Worm (Caenorhabditis elegans) whole organism, L1 larva: Measurements from ENCODE around the gene srh-183.
A peak's percentile ranks its signal among the peaks of the same experiment; 100 is the strongest.

Experiments used
- C04F5.9 ChIP-seq: sonication (generic microtip); optimal IDR thresholded peaks from 2 replicates; lab custom pipeline; 2016; ENCODE audit warnings: missing genetic modification characterization, missing compliant biosample characterization
- efl-1 ChIP-seq, 4 experiments: fragments of 150-350 bp; optimal IDR thresholded peaks in 3 of 4; peaks in 1 of 4; 1 replicate in 1 of 4; 2 replicates in 3 of 4; lab custom pipeline; 2014; ENCODE audit warnings: missing biosample characterization in 2 of 4, missing genetic modification characterization in 2 of 4, missing genetic modification reagents in 2 of 4
- ets-5 ChIP-seq: fragments of 200-800 bp; sonication (Bioruptor generic); IDR thresholded peaks from 2 replicates; pipeline ENCODE4 v1.3.6; 2022; ENCODE audit warnings: missing genetic modification characterization, missing compliant biosample characterization
- fos-1 ChIP-seq: fragments of 150-350 bp; optimal IDR thresholded peaks from 2 replicates; lab custom pipeline; 2014; ENCODE audit warnings: missing biosample characterization, missing genetic modification characterization
- mab-9 ChIP-seq: fragments of 200-800 bp; sonication (Bioruptor generic); IDR thresholded peaks from 2 replicates; pipeline ENCODE4 v1.3.6; 2022; ENCODE audit warnings: missing genetic modification reagents, missing genetic modification characterization, missing compliant biosample characterization
- nhr-28 ChIP-seq: fragments of 150-350 bp; optimal IDR thresholded peaks from 2 replicates; lab custom pipeline; 2014; ENCODE audit warnings: missing biosample characterization, missing genetic modification characterization
- nhr-76 ChIP-seq: sonication (generic microtip); optimal IDR thresholded peaks from 2 replicates; lab custom pipeline; 2017; ENCODE audit warnings: missing biosample characterization, missing genetic modification characterization
- nhr-84 ChIP-seq: sonication (generic microtip); optimal IDR thresholded peaks from 2 replicates; lab custom pipeline; 2017; ENCODE audit warnings: missing biosample characterization, missing genetic modification characterization
- pax-3 ChIP-seq: fragments of 200-800 bp; sonication (Bioruptor generic); optimal IDR thresholded peaks from 2 replicates; lab custom pipeline; 2018; ENCODE audit warnings: mild to moderate bottlenecking, missing genetic modification characterization, moderate library complexity, missing compliant biosample characterization
- snu-23 ChIP-seq: sonication (generic microtip); optimal IDR thresholded peaks from 2 replicates; lab custom pipeline; 2016; ENCODE audit warnings: missing genetic modification characterization, missing compliant biosample characterization
- swsn-7 ChIP-seq: sonication (generic microtip); optimal IDR thresholded peaks from 2 replicates; lab custom pipeline; 2016; ENCODE audit warnings: missing genetic modification characterization, missing compliant biosample characterization

Gene srh-183

DNA sequence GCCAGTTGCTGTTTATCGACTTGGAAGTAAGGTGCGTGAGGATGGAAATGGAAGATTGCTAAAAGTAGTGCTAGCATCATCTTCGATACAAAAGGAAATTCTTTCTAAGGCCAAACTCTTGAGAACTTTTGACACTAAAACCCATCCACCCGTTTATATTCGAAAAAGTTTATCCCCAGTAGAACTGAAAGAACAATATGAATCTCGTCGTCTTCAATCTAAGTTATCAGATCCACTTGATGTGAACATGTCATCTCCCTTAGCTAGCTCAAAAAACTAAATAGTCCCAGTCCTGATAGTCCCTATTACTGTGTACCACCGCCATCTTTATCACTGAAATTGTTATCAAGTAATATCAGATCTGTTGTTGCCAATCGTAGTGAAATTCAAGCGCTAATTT, 41.2 kb downstream of the srh-183 start:
- TF ChIP-seq C04F5.9 (tag; lab: Kevin White, UChicago) (no peak), nhr-28 (tag; lab: Kevin White, UChicago) (no peak), snu-23 (GFP tag; lab: Kevin White, UChicago) (no peak), efl-1 (optimal IDR thresholded peaks at IDR 0.05; lab: Kevin White, UChicago) (no peak), efl-1 (GFP tag; optimal IDR thresholded peaks at IDR 0.05 in 1 of 2; lab: Kevin White, UChicago) (peak in 1 of 2 experiments; percentile 57), swsn-7 (tag; lab: Kevin White, UChicago) (no peak)
- TF ChIP-seq, all 84 proteins: peak for 1

DNA sequence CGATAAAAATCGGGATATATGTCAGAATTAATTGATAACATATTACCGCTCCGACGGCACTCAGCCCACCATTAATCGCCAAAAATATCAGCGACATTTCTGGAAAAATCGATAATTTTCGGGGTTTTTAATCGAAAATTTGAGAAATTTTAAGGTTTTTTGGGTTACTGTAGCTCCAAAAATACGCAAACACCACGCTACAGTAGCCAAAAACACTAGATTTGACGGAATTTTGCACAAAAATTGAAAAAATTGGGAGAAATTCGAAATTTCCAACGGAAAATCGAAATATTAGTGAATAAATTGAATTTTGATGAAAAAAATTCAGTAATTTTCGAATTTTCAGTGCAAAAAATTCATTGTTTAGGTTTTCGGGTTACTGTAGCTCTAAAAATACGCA, 43.9 kb downstream of the srh-183 start, which contains the start of gene algn-7:
TSS of gene algn-7 (minus strand) at position 101 of the 400 bp plus-strand sequence.
- no peak for TF ChIP-seq mab-9 (GFP tag; lab: Robert Waterston, UW)
- no peak for TF ChIP-seq nhr-76 (tag; lab: Kevin White, UChicago)
- no peak for TF ChIP-seq pax-3 (tag; lab: Kevin White, UChicago)
- TF ChIP-seq snu-23 (GFP tag; lab: Kevin White, UChicago), result no peak
- no peak for TF ChIP-seq ets-5 (GFP tag; lab: Robert Waterston, UW)
- TF ChIP-seq fos-1 (tag; lab: Kevin White, UChicago), result no peak
- TF ChIP-seq efl-1 (optimal IDR thresholded peaks at IDR 0.05; lab: Kevin White, UChicago), result no peak
- no peak for TF ChIP-seq efl-1 (GFP tag; optimal IDR thresholded peaks at IDR 0.05 in 1 of 2; lab: Kevin White, UChicago)
- TF ChIP-seq nhr-84 (tag; lab: Kevin White, UChicago), result no peak
